Worm (Caenorhabditis elegans): ENCODE results near the gene uig-1.
A peak's percentile ranks its signal among the peaks of the same experiment; 100 is the strongest.
"Not testable (repeated sequence)": the region's sequence is repeated elsewhere in the genome, so short reads cannot be mapped to it uniquely, and the experiment has no call there.

uig-1 gene

DNA sequence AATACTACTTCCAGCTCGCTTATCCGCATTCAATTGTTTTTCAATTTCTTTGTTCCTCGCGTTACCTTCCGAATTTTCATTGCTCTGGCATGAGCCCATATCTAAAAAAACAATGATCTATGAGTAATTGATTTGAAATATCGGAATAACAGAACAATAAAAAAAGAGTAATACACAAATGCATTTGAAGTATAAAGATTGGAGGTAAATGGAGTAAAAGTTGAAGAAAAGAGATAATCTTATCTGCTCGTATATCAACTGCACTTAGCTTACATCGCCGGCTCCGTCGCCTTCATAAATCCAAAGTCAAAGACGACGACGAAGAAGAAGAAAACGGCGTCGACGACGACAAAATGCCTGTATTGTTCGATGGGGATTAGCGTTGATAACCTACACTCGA, 46.3 kb downstream of the uig-1 start, which contains the start of gene odr-3:
Gene odr-3 (minus strand): TSS at position 101 of the 400 bp plus-strand sequence.
- no peak for TF ChIP-seq pqm-1 (tag; optimal IDR thresholded peaks at IDR 0.05)
- no peak for TF ChIP-seq ztf-11 (tag; optimal IDR thresholded peaks at IDR 0.05)
- no peak for TF ChIP-seq dve-1 (tag; optimal IDR thresholded peaks at IDR 0.05; ENCODE audit: insufficient read depth)
- no peak for TF ChIP-seq F10B5.3 (tag; optimal IDR thresholded peaks at IDR 0.05)
- TF ChIP-seq mxl-3 (GFP tag; optimal IDR thresholded peaks at IDR 0.05), result no peak
- no peak for TF ChIP-seq nhr-77 (tag; optimal IDR thresholded peaks at IDR 0.05)
- no peak for TF ChIP-seq nhr-6 (tag; optimal IDR thresholded peaks at IDR 0.05)
- TF ChIP-seq lim-7 (GFP tag; IDR thresholded peaks at IDR 0.05), result no peak
- no peak for TF ChIP-seq aha-1 (tag)
- no peak for TF ChIP-seq nhr-25 (tag; optimal IDR thresholded peaks at IDR 0.05; ENCODE audit: borderline replicate concordance, insufficient read depth)
- TF ChIP-seq T20F7.1 (GFP tag; optimal IDR thresholded peaks at IDR 0.05), result no peak
- TF ChIP-seq spr-3 (GFP tag; optimal IDR thresholded peaks at IDR 0.05), result no peak
- no peak for TF ChIP-seq ama-1 (optimal IDR thresholded peaks at IDR 0.05)
- no peak for TF ChIP-seq ces-1 (GFP tag; optimal IDR thresholded peaks at IDR 0.05)
- no peak for TF ChIP-seq lir-3 (tag; optimal IDR thresholded peaks at IDR 0.05)
- no peak for TF ChIP-seq nhr-76 (tag; optimal IDR thresholded peaks at IDR 0.05)

DNA sequence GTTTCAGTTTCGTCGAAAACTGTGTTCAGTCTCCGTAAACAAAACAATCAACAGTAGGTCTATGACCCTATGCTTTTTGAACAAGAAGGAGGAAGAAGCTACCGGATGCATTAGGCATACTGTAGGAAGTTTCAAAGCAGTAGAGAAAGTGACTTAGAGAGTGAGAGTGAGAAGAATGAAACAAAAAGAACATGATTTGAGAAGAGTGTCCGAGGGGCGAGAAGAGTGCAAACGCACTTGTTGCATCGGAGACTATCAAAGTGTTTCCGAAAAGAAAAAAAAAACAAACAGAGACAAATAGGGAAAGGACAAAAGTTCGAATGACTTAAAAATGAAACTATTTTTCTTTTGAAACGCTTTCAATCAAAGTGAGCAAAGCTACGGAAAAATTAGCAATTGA, 52.6 kb downstream of the uig-1 start:
- TF ChIP-seq fos-1 (tag; optimal IDR thresholded peaks at IDR 0.05), result no peak
- no peak for TF ChIP-seq nhr-237 (tag; optimal IDR thresholded peaks at IDR 0.05)
- TF ChIP-seq skn-1 (tag; optimal IDR thresholded peaks at IDR 0.05), result no peak
- no peak for TF ChIP-seq ctbp-1 (GFP tag; IDR thresholded peaks at IDR 0.05)
- no peak for TF ChIP-seq F37D6.2 (tag; optimal IDR thresholded peaks at IDR 0.05)
- TF ChIP-seq nhr-28 (tag; optimal IDR thresholded peaks at IDR 0.05), result peak; percentile 55
- TF ChIP-seq egl-27 (tag; optimal IDR thresholded peaks at IDR 0.05), result no peak
- peak; percentile 56 for TF ChIP-seq dmd-6 (GFP tag; IDR thresholded peaks at IDR 0.05)
- TF ChIP-seq nhr-48 (tag; optimal IDR thresholded peaks at IDR 0.05), result peak; percentile 94
- no peak for TF ChIP-seq lim-7 (GFP tag; IDR thresholded peaks at IDR 0.05)
- TF ChIP-seq saeg-2 (GFP tag; IDR thresholded peaks at IDR 0.05), result no peak
- peak in 1 of 2 experiments; percentile 28 for TF ChIP-seq mdl-1 (tag; optimal IDR thresholded peaks at IDR 0.05)
- TF ChIP-seq fkh-10 (GFP tag; optimal IDR thresholded peaks at IDR 0.05), result no peak
- TF ChIP-seq daf-19 (GFP tag; conservative IDR thresholded peaks at IDR 0.05), result no peak

- TF ChIP-seq D1046.2 (GFP tag; IDR thresholded peaks at IDR 0.05), result 0 out of 2 replicates have a peak, but pooled peaks have one; percentile 26
- peak; percentile 93 for TF ChIP-seq dmd-8 (GFP tag; IDR thresholded peaks at IDR 0.05)
- 0 out of 2 replicates have a peak, but pooled peaks have one; percentile 50 for TF ChIP-seq F44E2.7 (GFP tag; IDR thresholded peaks at IDR 0.05)
- peak; percentile 73 for TF ChIP-seq vab-7 (GFP tag; IDR thresholded peaks at IDR 0.05)
- peak; percentile 85 for TF ChIP-seq lim-7 (GFP tag; IDR thresholded peaks at IDR 0.05)
- TF ChIP-seq pha-4 (GFP tag; IDR thresholded peaks at IDR 0.05), result peak; percentile 63; the same call in 1 of the 2 replicates
- TF ChIP-seq pha-4 (tag; optimal IDR thresholded peaks at IDR 0.05), result not testable (repeated sequence)
- TF ChIP-seq nhr-41 (GFP tag; IDR thresholded peaks at IDR 0.05), result peak; percentile 20; the same call in 1 of the 2 replicates
- TF ChIP-seq saeg-2 (GFP tag; IDR thresholded peaks at IDR 0.05), result 0 out of 2 replicates have a peak, but pooled peaks have one; percentile 32
- TF ChIP-seq F26F4.8 (GFP tag; conservative IDR thresholded peaks at IDR 0.05), result peak; percentile 81
- TF ChIP-seq madf-9 (GFP tag; conservative IDR thresholded peaks at IDR 0.05), result peak; percentile 45; the same call in 1 of the 2 replicates
- peak; percentile 29; the same call in 1 of the 2 replicates for TF ChIP-seq tra-1 (GFP tag; IDR thresholded peaks at IDR 0.05)
- TF ChIP-seq php-3 (GFP tag; IDR thresholded peaks at IDR 0.05), result 0 out of 2 replicates have a peak, but pooled peaks have one; percentile 15
- TF ChIP-seq ceh-44 (GFP tag; IDR thresholded peaks at IDR 0.05), result 0 out of 2 replicates have a peak, but pooled peaks have one; percentile 9
- 0 out of 2 replicates have a peak, but pooled peaks have one; percentile 42 for TF ChIP-seq ctbp-1 (GFP tag; IDR thresholded peaks at IDR 0.05)
Observed at ce11 chrV:13239720-13240119, 56.1 kb downstream of the uig-1 start.
